Worm (Caenorhabditis elegans): ENCODE results near the gene lro-1.
A peak's percentile ranks its signal among the peaks of the same experiment; 100 is the strongest.

ce11 chrX:6251947-6252617 lies 19.8 kb upstream of the lro-1 start:
- no peak for TF ChIP-seq nhr-237 (tag; optimal IDR thresholded peaks at IDR 0.05)
- peak; percentile 48 for TF ChIP-seq elt-3 (tag; optimal IDR thresholded peaks at IDR 0.05)
- peak; percentile 19 for TF ChIP-seq lin-13 (tag; optimal IDR thresholded peaks at IDR 0.05)
- TF ChIP-seq snpc-4 (tag; optimal IDR thresholded peaks at IDR 0.05): no peak
- no peak for TF ChIP-seq mab-5 (tag; optimal IDR thresholded peaks at IDR 0.05)
- no peak for TF ChIP-seq mep-1 (tag; optimal IDR thresholded peaks at IDR 0.05)
- no peak for TF ChIP-seq unc-62 (GFP tag; optimal IDR thresholded peaks at IDR 0.05)
- TF ChIP-seq pha-4 (tag; optimal IDR thresholded peaks at IDR 0.05): no peak
- peak; percentile 32 for TF ChIP-seq unc-120 (tag; optimal IDR thresholded peaks at IDR 0.05; ENCODE audit: poor library complexity, severe bottlenecking)
- no peak for TF ChIP-seq nhr-76 (tag; optimal IDR thresholded peaks at IDR 0.05)
- TF ChIP-seq elt-1 (tag; optimal IDR thresholded peaks at IDR 0.05; ENCODE audit: borderline replicate concordance, insufficient read depth): no peak
- TF ChIP-seq unc-39 (tag; optimal IDR thresholded peaks at IDR 0.05): no peak
- no peak for TF ChIP-seq nhr-12 (tag; optimal IDR thresholded peaks at IDR 0.05)
